Worm (Caenorhabditis elegans) whole organism, young adult: ENCODE measurements around the gene mab-10.

Experiments
- C06A6.2 ChIP-seq: fragments of 200-800 bp; sonication (Bioruptor generic); conservative IDR thresholded peaks from 2 replicates; pipeline ENCODE4 v1.3.6; 2022; ENCODE audit warnings: missing genetic modification characterization, missing compliant biosample characterization
- F10E7.11 ChIP-seq: sonication (generic microtip); optimal IDR thresholded peaks from 2 replicates; lab custom pipeline; 2017; ENCODE audit warnings: mild to moderate bottlenecking, missing genetic modification characterization, moderate library complexity, missing compliant biosample characterization
- F37B4.10 ChIP-seq: fragments of 200-800 bp; sonication (Bioruptor generic); IDR thresholded peaks from 2 replicates; pipeline ENCODE4 v1.3.6; 2022; ENCODE audit warnings: missing genetic modification characterization, missing compliant biosample characterization
- F52B5.7 ChIP-seq: sonication (generic microtip); optimal IDR thresholded peaks from 2 replicates; lab custom pipeline; 2016; ENCODE audit warnings: mild to moderate bottlenecking, missing genetic modification characterization, missing compliant biosample characterization
- K11D2.4 ChIP-seq: fragments of 200-800 bp; sonication (Bioruptor generic); IDR thresholded peaks from 2 replicates; pipeline ENCODE4 v1.3.6; 2022; ENCODE audit warnings: missing genetic modification reagents, missing genetic modification characterization, missing compliant biosample characterization
- K12H6.12 ChIP-seq: fragments of 200-800 bp; sonication (Bioruptor generic); optimal IDR thresholded peaks from 2 replicates; lab custom pipeline; 2018; ENCODE audit warnings: mild to moderate bottlenecking, missing genetic modification characterization, missing compliant biosample characterization
- Y79H2A.3 ChIP-seq: fragments of 200-800 bp; sonication (Bioruptor generic); conservative IDR thresholded peaks from 2 replicates; pipeline ENCODE4 v1.3.6; 2022; ENCODE audit warnings: missing genetic modification reagents, missing genetic modification characterization, missing compliant biosample characterization
- Y95B8A.8 ChIP-seq: fragments of 200-800 bp; sonication (Bioruptor generic); IDR thresholded peaks from 2 replicates; pipeline ENCODE4 v1.3.6; 2022; ENCODE audit warnings: missing genetic modification reagents, missing genetic modification characterization, missing compliant biosample characterization
- ZK185.1 ChIP-seq: sonication (generic microtip); optimal IDR thresholded peaks from 2 replicates; lab custom pipeline; 2016; ENCODE audit warnings: mild to moderate bottlenecking, missing genetic modification characterization, missing compliant biosample characterization; ENCODE audit not compliant: poor library complexity, severe bottlenecking
- aptf-3 ChIP-seq: fragments of 200-800 bp; sonication (Bioruptor generic); IDR thresholded peaks from 2 replicates; pipeline ENCODE4 v1.3.6; 2022; ENCODE audit warnings: missing genetic modification characterization, missing compliant biosample characterization
- athp-1 ChIP-seq: sonication (generic microtip); optimal IDR thresholded peaks from 2 replicates; lab custom pipeline; 2017; ENCODE audit warnings: mild to moderate bottlenecking, missing genetic modification characterization, missing compliant biosample characterization
- attf-5 ChIP-seq: fragments of 200-800 bp; sonication (Bioruptor generic); optimal IDR thresholded peaks from 2 replicates; lab custom pipeline; 2018; ENCODE audit warnings: mild to moderate bottlenecking, missing genetic modification characterization, missing compliant biosample characterization
- bed-1 ChIP-seq: fragments of 200-800 bp; sonication (Bioruptor generic); IDR thresholded peaks from 2 replicates; pipeline ENCODE4 v1.3.6; 2022; ENCODE audit warnings: missing genetic modification reagents, missing genetic modification characterization, missing compliant biosample characterization
- cebp-1 ChIP-seq, 2 experiments: fragments of 200-800 bp in 1 of 2; sonication (Bioruptor generic) in 1 of 2; sonication (generic microtip) in 1 of 2; IDR thresholded peaks in 1 of 2; optimal IDR thresholded peaks in 1 of 2; 2 replicates each; pipeline versions ENCODE4 v1.3.6 to Lab custom; 2017 to 2022; ENCODE audit warnings: missing compliant biosample characterization in 2 of 2, missing genetic modification characterization in 2 of 2, mild to moderate bottlenecking in 1 of 2, missing genetic modification reagents in 1 of 2, moderate library complexity in 1 of 2
- ceh-58 ChIP-seq: fragments of 200-800 bp; sonication (Bioruptor generic); IDR thresholded peaks from 2 replicates; pipeline ENCODE4 v1.3.6; 2022; ENCODE audit warnings: missing genetic modification characterization, missing compliant biosample characterization
- chd-7 ChIP-seq: sonication (generic microtip); optimal IDR thresholded peaks from 2 replicates; lab custom pipeline; 2016; ENCODE audit warnings: mild to moderate bottlenecking, missing genetic modification characterization, moderate library complexity, missing compliant biosample characterization
- dox-1 ChIP-seq: fragments of 200-800 bp; sonication (Bioruptor generic); IDR thresholded peaks from 2 replicates; pipeline ENCODE4 v1.3.6; 2022; ENCODE audit warnings: missing genetic modification reagents, missing genetic modification characterization, missing compliant biosample characterization
- dpl-1 ChIP-seq: fragments of 150-350 bp; optimal IDR thresholded peaks from 2 replicates; lab custom pipeline; 2014; ENCODE audit warnings: missing biosample characterization, missing genetic modification reagents, missing genetic modification characterization
- egl-44 ChIP-seq: fragments of 200-800 bp; sonication (Bioruptor generic); IDR thresholded peaks from 2 replicates; pipeline ENCODE4 v1.3.6; 2022; ENCODE audit warnings: missing genetic modification reagents, missing genetic modification characterization, missing compliant biosample characterization
- ekl-4 ChIP-seq: fragments of 200-800 bp; sonication (Bioruptor generic); IDR thresholded peaks from 2 replicates; pipeline ENCODE4 v1.3.6; 2022; ENCODE audit warnings: missing genetic modification reagents, missing genetic modification characterization, missing compliant biosample characterization
- fkh-3 ChIP-seq: sonication (generic microtip); optimal IDR thresholded peaks from 2 replicates; lab custom pipeline; 2016; ENCODE audit warnings: mild to moderate bottlenecking, missing genetic modification characterization, missing compliant biosample characterization
- hmg-1.2 ChIP-seq: fragments of 200-800 bp; sonication (Bioruptor generic); IDR thresholded peaks from 2 replicates; pipeline ENCODE4 v1.3.6; 2022; ENCODE audit warnings: missing genetic modification reagents, missing genetic modification characterization, missing compliant biosample characterization
- hsf-1 ChIP-seq: fragments of 200-800 bp; sonication (Bioruptor generic); IDR thresholded peaks from 2 replicates; pipeline ENCODE4 v1.3.6; 2022; ENCODE audit warnings: missing genetic modification reagents, missing genetic modification characterization, missing compliant biosample characterization
- lag-1 ChIP-seq: fragments of 200-800 bp; sonication (Bioruptor generic); IDR thresholded peaks from 2 replicates; pipeline ENCODE4 v1.3.6; 2022; ENCODE audit warnings: missing genetic modification reagents, missing genetic modification characterization, missing compliant biosample characterization
- lin-26 ChIP-seq: fragments of 200-800 bp; sonication (Bioruptor generic); IDR thresholded peaks from 2 replicates; pipeline ENCODE4 v1.3.6; 2022; ENCODE audit warnings: missing genetic modification reagents, missing genetic modification characterization, missing compliant biosample characterization
- lin-35 ChIP-seq, 3 experiments: fragments of 150-350 bp in 2 of 3; sonication (generic microtip) in 1 of 3; optimal IDR thresholded peaks; 2 replicates each; lab custom pipeline; 2014 to 2018; ENCODE audit warnings: missing biosample characterization in 3 of 3, missing genetic modification characterization in 3 of 3, missing genetic modification reagents in 3 of 3
- lin-40 ChIP-seq: sonication (generic microtip); optimal IDR thresholded peaks from 2 replicates; lab custom pipeline; 2016; ENCODE audit warnings: missing genetic modification characterization, mild to moderate bottlenecking, missing compliant biosample characterization, missing genotype, missing genetic modification reagents
- lir-1 ChIP-seq: fragments of 200-800 bp; sonication (Bioruptor generic); conservative IDR thresholded peaks from 2 replicates; pipeline ENCODE4 v1.3.6; 2022; ENCODE audit warnings: missing genetic modification reagents, missing genetic modification characterization, missing compliant biosample characterization
- madf-6 ChIP-seq: fragments of 200-800 bp; sonication (Bioruptor generic); IDR thresholded peaks from 2 replicates; pipeline ENCODE4 v1.3.6; 2022; ENCODE audit warnings: missing genetic modification reagents, missing genetic modification characterization, missing compliant biosample characterization
- madf-8 ChIP-seq: fragments of 200-800 bp; sonication (Bioruptor generic); conservative IDR thresholded peaks from 2 replicates; pipeline ENCODE4 v1.3.6; 2022; ENCODE audit warnings: missing genetic modification reagents, missing genetic modification characterization, missing compliant biosample characterization
- mcd-1 ChIP-seq: fragments of 200-800 bp; sonication (Bioruptor generic); IDR thresholded peaks from 2 replicates; pipeline ENCODE4 v1.3.6; 2022; ENCODE audit warnings: missing genetic modification reagents, missing genetic modification characterization, missing compliant biosample characterization
- nfyb-1 ChIP-seq: fragments of 200-800 bp; sonication (Bioruptor generic); IDR thresholded peaks from 2 replicates; pipeline ENCODE4 v1.3.6; 2022; ENCODE audit warnings: missing genetic modification reagents, missing genetic modification characterization, missing compliant biosample characterization
- nhr-80 ChIP-seq: sonication (generic microtip); optimal IDR thresholded peaks from 2 replicates; lab custom pipeline; 2016; ENCODE audit warnings: missing genetic modification characterization, missing compliant biosample characterization
- rcor-1 ChIP-seq: fragments of 200-800 bp; sonication (Bioruptor generic); IDR thresholded peaks from 2 replicates; pipeline ENCODE4 v1.3.6; 2022; ENCODE audit warnings: missing genetic modification reagents, missing genetic modification characterization, missing compliant biosample characterization
- snpc-3.4 ChIP-seq: sonication (generic microtip); optimal IDR thresholded peaks from 2 replicates; lab custom pipeline; 2017; ENCODE audit warnings: missing genetic modification characterization, mild to moderate bottlenecking, missing compliant biosample characterization, antibody characterized with exemption, moderate library complexity, missing genotype, missing genetic modification reagents
- zfh-2 ChIP-seq: fragments of 200-800 bp; sonication (Bioruptor generic); conservative IDR thresholded peaks from 2 replicates; pipeline ENCODE4 v1.3.6; 2022; ENCODE audit warnings: missing genetic modification reagents, missing genetic modification characterization, missing compliant biosample characterization
- ztf-18 ChIP-seq: sonication (generic microtip); optimal IDR thresholded peaks from 2 replicates; lab custom pipeline; 2016; ENCODE audit warnings: missing genotype, mild to moderate bottlenecking, missing genetic modification characterization, missing compliant biosample characterization
- ztf-3 ChIP-seq: fragments of 200-800 bp; sonication (Bioruptor generic); optimal IDR thresholded peaks from 2 replicates; lab custom pipeline; 2018; ENCODE audit warnings: mild to moderate bottlenecking, missing genetic modification characterization, missing compliant biosample characterization

Gene mab-10

DNA sequence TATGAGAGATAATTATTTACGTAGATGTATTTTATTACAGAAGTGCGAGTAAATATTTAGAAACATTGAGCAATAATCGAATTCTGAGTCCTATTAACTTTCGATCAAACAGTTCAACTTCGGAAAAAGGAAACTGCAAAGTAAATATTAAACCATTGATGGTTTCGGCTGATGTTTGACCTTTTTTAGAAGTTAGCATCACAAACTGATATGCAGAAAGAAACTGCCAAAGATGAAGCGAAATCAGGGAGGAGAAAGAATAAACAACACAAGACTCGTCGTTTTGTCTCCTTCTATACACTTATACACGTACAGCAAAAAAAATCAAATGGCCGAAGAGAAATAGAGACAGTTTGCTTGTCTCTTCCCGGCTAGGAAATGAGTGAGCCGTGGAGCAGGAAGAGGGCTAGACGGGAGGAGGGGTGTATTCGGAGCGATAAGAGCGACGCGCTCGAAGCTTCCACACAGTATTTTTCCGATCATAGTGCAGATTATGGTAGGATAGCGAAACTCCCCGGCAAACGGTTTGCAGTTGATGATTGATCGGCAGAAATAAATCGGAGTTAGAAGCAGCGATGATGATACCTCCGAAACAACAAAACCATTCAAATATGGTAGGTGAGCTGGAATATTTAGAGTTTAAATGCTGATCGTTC is 28.8 kb downstream of the mab-10 start (continued):
- TF ChIP-seq ztf-18: no peak
- TF ChIP-seq F10E7.11 (tag; lab: Kevin White, UChicago): no peak
- no peak for TF ChIP-seq fkh-3 (tag; lab: Kevin White, UChicago)

DNA sequence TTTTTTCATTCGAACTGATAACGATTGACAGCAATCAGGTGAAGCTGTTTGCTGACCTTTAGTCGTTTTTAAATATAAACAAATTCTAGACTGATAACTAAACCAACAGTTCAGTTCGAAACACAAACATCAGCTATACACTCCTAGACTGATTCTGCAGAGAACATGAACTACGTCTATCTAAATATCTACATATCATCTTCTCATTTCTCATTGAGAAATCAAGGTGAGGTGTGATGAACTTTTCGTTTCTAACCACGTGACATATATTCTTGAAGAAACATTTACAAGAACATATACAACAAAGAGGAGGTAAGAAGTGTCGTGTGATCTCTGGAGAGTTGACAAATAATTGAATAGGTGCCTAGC is 29.3 kb downstream of the mab-10 start:
- TF ChIP-seq ztf-3 (GFP tag; lab: Kevin White, UChicago) (no peak), nfyb-1 (0 out of 2 replicates have a peak, but pooled peaks have one; percentile 6), lin-40 (tag; lab: Kevin White, UChicago) (peak; percentile 25), egl-44 (0 out of 2 replicates have a peak, but pooled peaks have one; percentile 48), ZK185.1 (tag; lab: Kevin White, UChicago) (no peak), aptf-3 (GFP tag; lab: Robert Waterston, UW) (no peak), nhr-80 (peak; percentile 22), rcor-1 (GFP tag; lab: Robert Waterston, UW) (0 out of 2 replicates have a peak, but pooled peaks have one; percentile 15)

DNA sequence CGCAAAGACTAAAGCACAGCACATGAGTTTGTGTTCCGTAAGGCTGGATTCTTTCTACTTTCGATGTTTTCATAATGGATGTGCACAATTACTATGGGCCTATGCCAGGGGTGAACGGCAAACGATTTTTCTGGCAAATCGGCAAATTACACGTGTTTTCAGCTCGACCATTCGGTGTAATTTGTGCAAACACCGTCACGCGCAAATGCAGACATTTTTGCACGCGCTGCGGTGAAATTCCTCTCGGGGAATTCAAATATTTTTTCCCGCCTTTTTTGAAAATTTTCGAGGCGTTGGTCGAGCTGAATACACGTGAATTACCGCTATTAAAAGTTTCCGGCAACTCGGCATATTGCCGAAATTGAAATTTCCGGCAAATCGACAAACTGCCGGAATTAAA is 29.7 kb downstream of the mab-10 start:
- TF ChIP-seq ceh-58 (GFP tag; lab: Robert Waterston, UW): 0 out of 2 replicates have a peak, but pooled peaks have one; percentile 25
- 0 out of 2 replicates have a peak, but pooled peaks have one; percentile 28 for TF ChIP-seq Y79H2A.3 (GFP tag; lab: Robert Waterston, UW)
- 0 out of 2 replicates have a peak, but pooled peaks have one; percentile 19 for TF ChIP-seq ekl-4 (GFP tag; lab: Robert Waterston, UW)
- TF ChIP-seq F37B4.10: 0 out of 2 replicates have a peak, but pooled peaks have one; percentile 64

DNA sequence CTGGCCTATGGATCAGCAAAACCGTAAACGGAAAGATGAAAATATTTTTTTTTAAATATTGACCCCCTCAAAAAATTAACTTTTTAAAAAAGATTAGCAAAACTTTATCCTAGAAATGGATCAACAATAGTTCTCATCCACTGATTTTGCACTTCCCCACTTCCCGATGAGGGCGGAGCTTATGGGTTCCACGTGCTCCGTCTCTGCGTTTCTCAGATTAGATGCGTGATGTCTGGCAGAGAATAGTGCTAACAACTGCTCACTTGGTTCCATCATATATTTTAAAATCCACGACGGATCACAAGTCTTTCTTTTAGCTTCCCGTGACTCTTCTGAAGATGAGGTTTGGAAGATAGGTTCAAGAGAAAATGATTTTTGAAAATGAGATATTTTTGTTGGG is 30.5 kb downstream of the mab-10 start:
- TF ChIP-seq dpl-1 (GFP tag; lab: Kevin White, UChicago) (no peak), K12H6.12 (tag; lab: Kevin White, UChicago) (peak; percentile 22)
- TF ChIP-seq, all 124 proteins: peak for 1

DNA sequence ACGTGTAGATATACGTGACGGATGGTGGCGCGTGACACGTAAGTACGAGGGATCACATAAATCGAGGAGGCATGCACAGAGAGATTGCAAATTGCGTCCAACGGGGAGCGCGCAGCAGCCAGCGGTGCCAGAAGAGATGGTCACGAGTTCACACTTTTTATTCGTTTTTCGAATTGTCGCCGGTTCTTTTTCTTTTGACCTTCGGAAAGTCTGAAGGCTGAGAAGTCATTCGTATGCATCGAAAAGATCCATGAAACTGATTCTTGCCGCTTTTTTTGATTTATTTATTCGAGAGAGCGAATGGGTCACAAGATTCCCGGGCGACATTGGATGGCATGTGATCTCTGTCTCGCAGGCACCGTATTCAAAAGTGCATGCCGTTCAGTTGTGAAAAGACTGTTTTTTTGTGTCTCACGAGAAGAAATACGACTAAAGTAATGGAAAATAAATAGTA is 31.1 kb downstream of the mab-10 start:
- TF ChIP-seq hsf-1 (GFP tag; lab: Robert Waterston, UW) (0 out of 2 replicates have a peak, but pooled peaks have one; percentile 13), ekl-4 (GFP tag; lab: Robert Waterston, UW) (peak; percentile 50; the same call in 1 of the 2 replicates), chd-7 (tag; lab: Kevin White, UChicago) (peak; percentile 38), lin-40 (tag; lab: Kevin White, UChicago) (peak; percentile 4), madf-8 (GFP tag; lab: Robert Waterston, UW) (no peak), bed-1 (GFP tag; lab: Robert Waterston, UW) (0 out of 2 replicates have a peak, but pooled peaks have one; percentile 4), lin-35 (GFP tag; optimal IDR thresholded peaks at IDR 0.05; lab: Kevin White, UChicago) (peak in 1 of 3 experiments; percentile 35), cebp-1 (GFP tag; IDR thresholded peaks at IDR 0.05; lab: Robert Waterston, UW) (no peak), cebp-1 (tag; optimal IDR thresholded peaks at IDR 0.05; lab: Kevin White, UChicago) (peak; percentile 74), egl-44 (no peak), Y95B8A.8 (GFP tag; lab: Robert Waterston, UW) (0 out of 2 replicates have a peak, but pooled peaks have one; percentile 24), lin-26 (GFP tag; lab: Robert Waterston, UW) (peak; percentile 28; the same call in 1 of the 2 replicates), C06A6.2 (GFP tag; lab: Robert Waterston, UW) (peak; percentile 48), lir-1 (GFP tag; lab: Robert Waterston, UW) (peak; percentile 51; the same call in 1 of the 2 replicates), athp-1 (tag; lab: Kevin White, UChicago) (no peak), K11D2.4 (GFP tag; lab: Robert Waterston, UW) (peak; percentile 85), snpc-3.4 (tag; lab: Kevin White, UChicago) (no peak), madf-6 (0 out of 2 replicates have a peak, but pooled peaks have one; percentile 21), dox-1 (GFP tag; lab: Robert Waterston, UW) (peak; percentile 53; the same call in 1 of the 2 replicates), attf-5 (peak; percentile 37), lag-1 (GFP tag; lab: Robert Waterston, UW) (no peak), F52B5.7 (tag; lab: Kevin White, UChicago) (peak; percentile 2), hmg-1.2 (GFP tag; lab: Robert Waterston, UW) (peak; percentile 62), zfh-2 (GFP tag; lab: Robert Waterston, UW) (peak; percentile 78), mcd-1 (GFP tag; lab: Robert Waterston, UW) (peak; percentile 39; the same call in 1 of the 2 replicates)
